Fruit fly (Drosophila melanogaster) whole organism, embryonic: Measurements from ENCODE around the gene CG6409.

Experiments
- Abd-B ChIP-seq: fragments of 200-800 bp; sonication (Bioruptor generic); optimal IDR thresholded peaks from 2 replicates; lab custom pipeline; 2018; ENCODE audit warnings: missing biosample characterization, mild to moderate bottlenecking, missing genetic modification characterization, moderate library complexity
- Asciz ChIP-seq: fragments of 200-800 bp; sonication (Bioruptor generic); optimal IDR thresholded peaks from 2 replicates; lab custom pipeline; 2017; ENCODE audit warnings: missing biosample characterization, mild to moderate bottlenecking, missing genetic modification characterization, missing genetic modification reagents
- CG1024 ChIP-seq: fragments of 200-800 bp; sonication (Bioruptor generic); IDR thresholded peaks from 2 replicates; pipeline ENCODE4 v1.3.6; 2022; ENCODE audit warnings: missing biosample characterization, missing genetic modification characterization
- CG11456 ChIP-seq: fragments of 200-800 bp; sonication (Bioruptor generic); IDR thresholded peaks from 3 replicates; pipeline ENCODE4 v1.3.6; 2022; ENCODE audit warnings: missing biosample characterization, missing genetic modification characterization
- CG12942 ChIP-seq: fragments of 200-800 bp; sonication (Bioruptor generic); optimal IDR thresholded peaks from 3 replicates; lab custom pipeline; 2016; ENCODE audit warnings: missing biosample characterization, missing genetic modification characterization
- CG13624 ChIP-seq: fragments of 200-800 bp; sonication (Bioruptor generic); optimal IDR thresholded peaks from 2 replicates; lab custom pipeline; 2016; ENCODE audit warnings: missing biosample characterization, missing genetic modification characterization
- CG13894 ChIP-seq: fragments of 200-800 bp; sonication (Bioruptor generic); optimal IDR thresholded peaks from 3 replicates; lab custom pipeline; 2018; ENCODE audit warnings: missing biosample characterization, mild to moderate bottlenecking, missing genetic modification characterization, moderate library complexity
- CG14441 ChIP-seq: fragments of 200-800 bp; sonication (Bioruptor generic); IDR thresholded peaks from 2 replicates; pipeline ENCODE4 v1.3.6; 2022; ENCODE audit warnings: missing biosample characterization, missing genetic modification characterization
- CG15479 ChIP-seq: fragments of 200-800 bp; sonication (Bioruptor generic); optimal IDR thresholded peaks from 3 replicates; lab custom pipeline; 2019; ENCODE audit warnings: missing biosample characterization, mild to moderate bottlenecking, missing genetic modification characterization, moderate library complexity
- CG15601 ChIP-seq: fragments of 200-800 bp; sonication (Bioruptor generic); optimal IDR thresholded peaks from 3 replicates; lab custom pipeline; 2019; ENCODE audit warnings: missing biosample characterization, mild to moderate bottlenecking, missing genetic modification characterization, moderate library complexity
- CG16813 ChIP-seq: fragments of 200-800 bp; sonication (Bioruptor generic); IDR thresholded peaks from 3 replicates; pipeline ENCODE4 v1.3.6; 2022; ENCODE audit warnings: missing biosample characterization, missing genetic modification characterization; ENCODE audit not compliant: partially characterized antibody
- CG3065 ChIP-seq: fragments of 200-800 bp; sonication (Bioruptor generic); optimal IDR thresholded peaks from 2 replicates; lab custom pipeline; 2016; ENCODE audit warnings: missing biosample characterization, missing genetic modification characterization
- CG31365 ChIP-seq: fragments of 200-800 bp; sonication (Bioruptor generic); optimal IDR thresholded peaks from 2 replicates; lab custom pipeline; 2018; ENCODE audit warnings: missing biosample characterization, mild to moderate bottlenecking, missing genetic modification characterization
- CG34422 ChIP-seq: fragments of 200-800 bp; sonication (Bioruptor generic); IDR thresholded peaks from 3 replicates; pipeline ENCODE4 v1.3.6; 2022; ENCODE audit warnings: missing biosample characterization, missing genetic modification characterization
- CG4730 ChIP-seq: fragments of 200-800 bp; sonication (Bioruptor generic); IDR thresholded peaks from 2 replicates; pipeline ENCODE4 v1.3.6; 2022; ENCODE audit warnings: missing biosample characterization, missing genetic modification characterization
- CG4854 ChIP-seq: fragments of 200-800 bp; sonication (Bioruptor generic); optimal IDR thresholded peaks from 2 replicates; lab custom pipeline; 2016; ENCODE audit warnings: missing biosample characterization, missing genetic modification characterization, inconsistent platforms
- CG5245 ChIP-seq: fragments of 200-800 bp; sonication (Bioruptor generic); optimal IDR thresholded peaks from 3 replicates; lab custom pipeline; 2016; ENCODE audit warnings: missing biosample characterization, missing genetic modification characterization
- Dad ChIP-seq: fragments of 200-800 bp; sonication (Bioruptor generic); optimal IDR thresholded peaks from 3 replicates; lab custom pipeline; 2016; ENCODE audit warnings: missing biosample characterization, missing genetic modification characterization
- HHEX ChIP-seq: fragments of 200-800 bp; sonication (Bioruptor generic); optimal IDR thresholded peaks from 3 replicates; lab custom pipeline; 2017; ENCODE audit warnings: missing biosample characterization, mild to moderate bottlenecking, missing genetic modification characterization, missing genetic modification reagents
- HLH54F ChIP-seq: fragments of 200-800 bp; sonication (Bioruptor generic); optimal IDR thresholded peaks from 3 replicates; lab custom pipeline; 2016; ENCODE audit warnings: missing biosample characterization, missing genetic modification characterization
- Lim3 ChIP-seq: fragments of 200-800 bp; sonication (Bioruptor generic); IDR thresholded peaks from 2 replicates; pipeline ENCODE4 v1.3.6; 2022; ENCODE audit warnings: missing biosample characterization, missing genetic modification characterization
- Mes4 ChIP-seq: fragments of 200-800 bp; sonication (Bioruptor generic); optimal IDR thresholded peaks from 2 replicates; lab custom pipeline; 2016; ENCODE audit warnings: missing biosample characterization, missing genetic modification characterization
- Nf-YB ChIP-seq: fragments of 200-800 bp; sonication (Bioruptor generic); optimal IDR thresholded peaks from 3 replicates; lab custom pipeline; 2019; ENCODE audit warnings: missing biosample characterization, mild to moderate bottlenecking, missing genetic modification characterization, moderate library complexity
- Spps ChIP-seq: fragments of 200-800 bp; sonication (Bioruptor generic); optimal IDR thresholded peaks from 2 replicates; lab custom pipeline; 2018; ENCODE audit warnings: missing biosample characterization, mild to moderate bottlenecking, missing genetic modification characterization
- Taf1 ChIP-seq: fragments of 200-800 bp; sonication (Bioruptor generic); IDR thresholded peaks from 2 replicates; pipeline ENCODE4 v1.3.6; 2022; ENCODE audit warnings: missing biosample characterization, missing genetic modification characterization
- Tbp ChIP-seq: fragments of >200 bp; optimal IDR thresholded peaks from 2 replicates; lab custom pipeline; 2018; ENCODE audit warnings: missing biosample characterization, missing genetic modification characterization
- Vsx1 ChIP-seq: fragments of 200-800 bp; sonication (Bioruptor generic); optimal IDR thresholded peaks from 2 replicates; lab custom pipeline; 2017; ENCODE audit warnings: missing biosample characterization, mild to moderate bottlenecking, missing genetic modification characterization, missing genetic modification reagents
- ase ChIP-seq: fragments of 200-800 bp; sonication (Bioruptor generic); IDR thresholded peaks from 3 replicates; pipeline ENCODE4 v1.3.6; 2022; ENCODE audit warnings: missing biosample characterization, missing genetic modification characterization
- chinmo ChIP-seq: fragments of 200-800 bp; sonication (Bioruptor generic); IDR thresholded peaks from 4 replicates; pipeline ENCODE4 v1.3.6; 2022; ENCODE audit warnings: missing biosample characterization, missing genetic modification characterization; ENCODE audit not compliant: partially characterized antibody
- danr ChIP-seq: fragments of 200-800 bp; sonication (Bioruptor generic); IDR thresholded peaks from 2 replicates; pipeline ENCODE4 v1.3.6; 2022; ENCODE audit warnings: missing biosample characterization, missing genetic modification characterization
- eve ChIP-seq, 2 experiments: fragments of >200 bp; optimal IDR thresholded peaks; 2 replicates each; lab custom pipeline; 2017; ENCODE audit warnings: missing biosample characterization in 2 of 2, missing genetic modification characterization in 2 of 2
- fd3F ChIP-seq: fragments of 200-800 bp; sonication (Bioruptor generic); optimal IDR thresholded peaks from 2 replicates; lab custom pipeline; 2018; ENCODE audit warnings: missing biosample characterization, mild to moderate bottlenecking, missing genetic modification characterization, moderate library complexity
- gcm ChIP-seq: fragments of 200-800 bp; sonication (Bioruptor generic); optimal IDR thresholded peaks from 2 replicates; lab custom pipeline; 2019; ENCODE audit warnings: missing biosample characterization, mild to moderate bottlenecking, missing genetic modification characterization, moderate library complexity
- grau ChIP-seq: fragments of 200-800 bp; optimal IDR thresholded peaks from 3 replicates; lab custom pipeline; 2019; ENCODE audit warnings: missing biosample characterization, mild to moderate bottlenecking, missing genetic modification characterization, moderate library complexity
- gsb-n ChIP-seq: fragments of 200-800 bp; sonication (Bioruptor generic); optimal IDR thresholded peaks from 3 replicates; lab custom pipeline; 2018; ENCODE audit warnings: missing biosample characterization, mild to moderate bottlenecking, missing genetic modification characterization
- kay ChIP-seq: fragments of 200-800 bp; sonication (Bioruptor generic); optimal IDR thresholded peaks from 2 replicates; lab custom pipeline; 2016; ENCODE audit warnings: missing biosample characterization, missing genetic modification characterization
- lab ChIP-seq: fragments of 200-800 bp; sonication (Bioruptor generic); optimal IDR thresholded peaks from 3 replicates; lab custom pipeline; 2017; ENCODE audit warnings: missing biosample characterization, missing genetic modification characterization, mild to moderate bottlenecking, moderate library complexity, missing genetic modification reagents
- mirr ChIP-seq: fragments of 200-800 bp; sonication (Bioruptor generic); optimal IDR thresholded peaks from 3 replicates; lab custom pipeline; 2018; ENCODE audit warnings: missing biosample characterization, mild to moderate bottlenecking, missing genetic modification characterization
- pfk ChIP-seq: fragments of 200-800 bp; sonication (Bioruptor generic); optimal IDR thresholded peaks from 2 replicates; lab custom pipeline; 2018; ENCODE audit warnings: missing biosample characterization, mild to moderate bottlenecking, missing genetic modification characterization, moderate library complexity
- sc ChIP-seq, 3 experiments: fragments of >200 bp in 2 of 3; fragments of 200-800 bp in 1 of 3; sonication (Bioruptor generic) in 1 of 3; optimal IDR thresholded peaks; 2 replicates in 2 of 3; 3 replicates in 1 of 3; lab custom pipeline; 2017; ENCODE audit warnings: mild to moderate bottlenecking in 1 of 3, missing biosample characterization in 1 of 3, missing genetic modification characterization in 1 of 3, missing genetic modification reagents in 1 of 3
- scrt ChIP-seq: fragments of 200-800 bp; sonication (Bioruptor generic); optimal IDR thresholded peaks from 2 replicates; lab custom pipeline; 2018; ENCODE audit warnings: missing biosample characterization, mild to moderate bottlenecking, missing genetic modification characterization, moderate library complexity
- sens ChIP-seq: fragments of 200-800 bp; sonication (Bioruptor generic); peaks from one replicate; lab custom pipeline; 2016; ENCODE audit warnings: missing biosample characterization, missing genetic modification characterization
- sens-2 ChIP-seq: fragments of 200-800 bp; sonication (Bioruptor generic); IDR thresholded peaks from 2 replicates; pipeline ENCODE4 v1.3.6; 2022; ENCODE audit warnings: missing biosample characterization, missing genetic modification characterization
- shn ChIP-seq: fragments of 200-800 bp; sonication (Bioruptor generic); optimal IDR thresholded peaks from 3 replicates; lab custom pipeline; 2016; ENCODE audit warnings: missing biosample characterization, missing genetic modification characterization
- so ChIP-seq: fragments of 200-800 bp; sonication (Bioruptor generic); IDR thresholded peaks from 3 replicates; pipeline ENCODE4 v1.3.6; 2022; ENCODE audit warnings: missing biosample characterization, missing genetic modification characterization
- stwl ChIP-seq: fragments of 200-800 bp; sonication (Bioruptor generic); optimal IDR thresholded peaks from 3 replicates; lab custom pipeline; 2018; ENCODE audit warnings: missing biosample characterization, mild to moderate bottlenecking, missing genetic modification characterization, moderate library complexity
- usp ChIP-seq: fragments of >200 bp; optimal IDR thresholded peaks from 2 replicates; lab custom pipeline; 2017; ENCODE audit warnings: missing biosample characterization, missing genetic modification characterization
- vnd ChIP-seq: fragments of 200-800 bp; sonication (Bioruptor generic); IDR thresholded peaks from 3 replicates; pipeline ENCODE4 v1.3.6; 2022; ENCODE audit warnings: missing biosample characterization, missing genetic modification characterization; ENCODE audit not compliant: partially characterized antibody
- wek ChIP-seq: fragments of 200-800 bp; sonication (Bioruptor generic); optimal IDR thresholded peaks from 3 replicates; lab custom pipeline; 2018; ENCODE audit warnings: missing biosample characterization, mild to moderate bottlenecking, missing genetic modification characterization, moderate library complexity

The CG6409 gene

dm6 chr3L:10862544-10863474 is 19.4 kb downstream of the CG6409 start:
- TF ChIP-seq Spps (tag; lab: Kevin White, UChicago), result no peak
- no peak for TF ChIP-seq CG16813 (GFP tag; lab: Robert Waterston, UW)
- no peak for TF ChIP-seq CG5245 (GFP tag; lab: Kevin White, UChicago)
- TF ChIP-seq CG15479 (GFP tag; lab: Kevin White, UChicago), result peak; percentile 92
- TF ChIP-seq Nf-YB (GFP tag; lab: Kevin White, UChicago), result no peak
- no peak for TF ChIP-seq sens-2
- TF ChIP-seq grau (tag; lab: Kevin White, UChicago), result no peak
- peak; percentile 81 for TF ChIP-seq Vsx1 (GFP tag; lab: Kevin White, UChicago)
- no peak for TF ChIP-seq sc (optimal IDR thresholded peaks at IDR 0.05; lab: Kevin White, UChicago)
- TF ChIP-seq sc (GFP tag; optimal IDR thresholded peaks at IDR 0.05; lab: Kevin White, UChicago), result no peak
- TF ChIP-seq Abd-B, result no peak
- TF ChIP-seq mirr (GFP tag; lab: Kevin White, UChicago), result peak; percentile 44
- no peak for TF ChIP-seq CG12942 (GFP tag; lab: Kevin White, UChicago)
- no peak for TF ChIP-seq CG11456 (GFP tag; lab: Robert Waterston, UW)
- TF ChIP-seq usp (GFP tag; lab: Kevin White, UChicago), result no peak
- no peak for TF ChIP-seq CG13894 (tag; lab: Kevin White, UChicago)
- TF ChIP-seq CG31365 (tag; lab: Kevin White, UChicago), result no peak
- TF ChIP-seq CG15601 (tag; lab: Kevin White, UChicago), result no peak
- TF ChIP-seq wek, result no peak
- TF ChIP-seq gcm, result no peak
- no peak for TF ChIP-seq CG3065 (GFP tag; lab: Kevin White, UChicago)
- TF ChIP-seq CG34422, result no peak
- no peak for TF ChIP-seq ase (GFP tag; lab: Robert Waterston, UW)
- TF ChIP-seq CG1024 (GFP tag; lab: Robert Waterston, UW), result no peak
- no peak for TF ChIP-seq Tbp (GFP tag; lab: Kevin White, UChicago)
- no peak for TF ChIP-seq CG14441
- TF ChIP-seq vnd, result no peak
- TF ChIP-seq Taf1 (GFP tag; lab: Robert Waterston, UW), result no peak
- no peak for TF ChIP-seq Mes4 (GFP tag; lab: Kevin White, UChicago)
- TF ChIP-seq gsb-n (tag; lab: Kevin White, UChicago), result no peak
- TF ChIP-seq scrt (GFP tag; lab: Kevin White, UChicago), result no peak
- no peak for TF ChIP-seq so
- no peak for TF ChIP-seq pfk (GFP tag; lab: Kevin White, UChicago)
- no peak for TF ChIP-seq danr (GFP tag; lab: Robert Waterston, UW)
- TF ChIP-seq sens (GFP tag; lab: Kevin White, UChicago), result peak; percentile 50
- TF ChIP-seq CG4854 (GFP tag; lab: Kevin White, UChicago), result no peak
- TF ChIP-seq Dad (GFP tag; lab: Kevin White, UChicago), result no peak
- TF ChIP-seq CG13624, result no peak
- TF ChIP-seq Asciz, result no peak
- TF ChIP-seq lab, result peak; percentile 3
- no peak for TF ChIP-seq shn
- TF ChIP-seq eve (GFP tag; optimal IDR thresholded peaks at IDR 0.05; lab: Kevin White, UChicago), result peak in 1 of 2 experiments; percentile 75
- no peak for TF ChIP-seq fd3F (GFP tag; lab: Kevin White, UChicago)
- TF ChIP-seq kay (GFP tag; lab: Kevin White, UChicago), result no peak
- TF ChIP-seq HLH54F (GFP tag; lab: Kevin White, UChicago), result no peak
- no peak for TF ChIP-seq CG4730 (GFP tag; lab: Robert Waterston, UW)
- no peak for TF ChIP-seq HHEX (GFP tag; lab: Kevin White, UChicago)
- no peak for TF ChIP-seq Lim3
- 0 out of 4 replicates have a peak, but pooled peaks have one; percentile 20 for TF ChIP-seq chinmo (GFP tag; lab: Robert Waterston, UW)
- TF ChIP-seq stwl (tag; lab: Kevin White, UChicago), result peak; percentile 31
